Worm (Caenorhabditis elegans): ENCODE data around the gene F54C9.3.

ce11 chrII:8540412-8540811 lies 26.2 kb downstream of the F54C9.3 start, which contains the start of gene pqn-73:
- TF ChIP-seq him-1 (tag; optimal IDR thresholded peaks at IDR 0.05) (no peak), W03F9.2 (tag; optimal IDR thresholded peaks at IDR 0.05) (no peak), dao-5 (tag; optimal IDR thresholded peaks at IDR 0.05) (no peak)

Measured in whole organism, L4/young adult.